Worm (Caenorhabditis elegans): ENCODE measurements around the gene C16D9.3.

- no peak for TF ChIP-seq nhr-237 (tag; optimal IDR thresholded peaks at IDR 0.05)
- no peak for TF ChIP-seq ama-1 (optimal IDR thresholded peaks at IDR 0.05)
- TF ChIP-seq fos-1 (tag; optimal IDR thresholded peaks at IDR 0.05), result no peak
- TF ChIP-seq pqm-1 (tag; optimal IDR thresholded peaks at IDR 0.05), result no peak
- TF ChIP-seq D1046.2 (GFP tag; IDR thresholded peaks at IDR 0.05), result no peak
- no peak for TF ChIP-seq unc-62 (GFP tag; optimal IDR thresholded peaks at IDR 0.05 in 1 of 2)
- no peak for TF ChIP-seq unc-62 (tag; optimal IDR thresholded peaks at IDR 0.05)
- TF ChIP-seq unc-130 (GFP tag; optimal IDR thresholded peaks at IDR 0.05), result no peak
- TF ChIP-seq R02D3.7 (tag; optimal IDR thresholded peaks at IDR 0.05), result no peak
Measured at ce11 chrV:8281646-8282045, 41.8 kb upstream of the C16D9.3 start.

All from whole organism, L4 larva.